Worm (Caenorhabditis elegans): ENCODE results near the gene F33D4.6.

F33D4.6 gene

ce11 chrIV:7736616-7737015, 18.8 kb upstream of the F33D4.6 start:
- TF ChIP-seq unc-3 (GFP tag; conservative IDR thresholded peaks at IDR 0.05) = no peak
- peak; percentile 2 for TF ChIP-seq unc-3 (tag; optimal IDR thresholded peaks at IDR 0.05)
- TF ChIP-seq C38D4.7 (GFP tag; optimal IDR thresholded peaks at IDR 0.05) = no peak

ce11 chrIV:7734619-7735018, 16.8 kb upstream of the F33D4.6 start, which contains the start of gene clx-1:
Gene clx-1, plus strand, starts transcription at chrIV:7734648.
- no peak for TF ChIP-seq madf-2 (tag; optimal IDR thresholded peaks at IDR 0.05)
- TF ChIP-seq unc-55 (GFP tag; optimal IDR thresholded peaks at IDR 0.05) = no peak
- no peak for TF ChIP-seq elt-2 (tag; optimal IDR thresholded peaks at IDR 0.05)
- no peak for TF ChIP-seq fax-1 (tag; optimal IDR thresholded peaks at IDR 0.05)
- no peak for TF ChIP-seq tbx-2 (tag; optimal IDR thresholded peaks at IDR 0.05)
- TF ChIP-seq pax-1 (tag; optimal IDR thresholded peaks at IDR 0.05) = no peak
- no peak for TF ChIP-seq odd-2 (tag; optimal IDR thresholded peaks at IDR 0.05)
- TF ChIP-seq nfya-1 (tag; optimal IDR thresholded peaks at IDR 0.05) = no peak
- TF ChIP-seq fkh-6 (tag; optimal IDR thresholded peaks at IDR 0.05) = no peak
- TF ChIP-seq ceh-24 (tag; optimal IDR thresholded peaks at IDR 0.05) = no peak
- TF ChIP-seq ahr-1 (tag; optimal IDR thresholded peaks at IDR 0.05) = no peak
- TF ChIP-seq C38D4.7 (GFP tag; optimal IDR thresholded peaks at IDR 0.05) = no peak
- TF ChIP-seq sox-2 (GFP tag; IDR thresholded peaks at IDR 0.05) = no peak
- TF ChIP-seq rnt-1 (tag; optimal IDR thresholded peaks at IDR 0.05) = no peak
- TF ChIP-seq ceh-9 (tag; optimal IDR thresholded peaks at IDR 0.05) = no peak
- no peak for TF ChIP-seq nhr-11 (tag; optimal IDR thresholded peaks at IDR 0.05)
- no peak for TF ChIP-seq syd-9 (tag; optimal IDR thresholded peaks at IDR 0.05)
- TF ChIP-seq T23F11.4 (GFP tag; optimal IDR thresholded peaks at IDR 0.05) = no peak
- no peak for TF ChIP-seq unc-86 (tag; optimal IDR thresholded peaks at IDR 0.05)

ce11 chrIV:7734173-7734572, 16.4 kb upstream of the F33D4.6 start:
- TF ChIP-seq elt-2 (tag; optimal IDR thresholded peaks at IDR 0.05) = peak; percentile 36
- no peak for TF ChIP-seq nfya-1 (tag; optimal IDR thresholded peaks at IDR 0.05)

- TF ChIP-seq ama-1 (optimal IDR thresholded peaks at IDR 0.05) = no peak
- TF ChIP-seq K02D7.2 (tag; optimal IDR thresholded peaks at IDR 0.05) = no peak
- TF ChIP-seq sox-2 (GFP tag; IDR thresholded peaks at IDR 0.05) = no peak
- TF ChIP-seq tbx-2 (tag; optimal IDR thresholded peaks at IDR 0.05) = no peak
These were observed 14.1 kb upstream of the F33D4.6 start, which contains the start of the genes C50F7.9 and C50F7.3 for ce11 chrIV:7731960-7732359. Gene C50F7.9, minus strand, starts transcription at chrIV:7732060. Gene C50F7.3, plus strand, starts transcription at chrIV:7732329.

- no peak for TF ChIP-seq tbx-2 (tag; optimal IDR thresholded peaks at IDR 0.05)
- no peak for TF ChIP-seq elt-2 (tag; optimal IDR thresholded peaks at IDR 0.05)
- no peak for TF ChIP-seq ttx-3 (tag; optimal IDR thresholded peaks at IDR 0.05)
- TF ChIP-seq dve-1 (tag; optimal IDR thresholded peaks at IDR 0.05) = no peak
- TF ChIP-seq sox-2 (GFP tag; IDR thresholded peaks at IDR 0.05) = no peak
- no peak for TF ChIP-seq unc-55 (GFP tag; optimal IDR thresholded peaks at IDR 0.05)
- TF ChIP-seq tbx-7 (tag; optimal IDR thresholded peaks at IDR 0.05) = no peak
- TF ChIP-seq gmeb-2 (tag; optimal IDR thresholded peaks at IDR 0.05) = no peak
- TF ChIP-seq sox-4 (tag; optimal IDR thresholded peaks at IDR 0.05) = no peak
- no peak for TF ChIP-seq ceh-18 (tag; optimal IDR thresholded peaks at IDR 0.05)
- TF ChIP-seq odd-2 (tag; optimal IDR thresholded peaks at IDR 0.05) = no peak
- TF ChIP-seq Y22D7AL.16 (tag; optimal IDR thresholded peaks at IDR 0.05) = no peak
These were observed 10.7 kb upstream of the F33D4.6 start, which contains the start of gene sucg-1 for ce11 chrIV:7728402-7728963. Gene sucg-1, plus strand, starts transcription at chrIV:7728913.

- TF ChIP-seq hlh-15 (tag; optimal IDR thresholded peaks at IDR 0.05) (no peak), hlh-6 (tag; optimal IDR thresholded peaks at IDR 0.05) (peak; percentile 21), ceh-6 (GFP tag; optimal IDR thresholded peaks at IDR 0.05) (no peak), nfya-1 (tag; optimal IDR thresholded peaks at IDR 0.05) (no peak)
These were observed 9.4 kb upstream of the F33D4.6 start for ce11 chrIV:7727258-7727657.
